Fruit fly (Drosophila melanogaster) whole organism, pupa: ENCODE data around the gene CG8301.

Experiments
- CG10348 ChIP-seq: fragments of 200-800 bp; sonication (Bioruptor generic); IDR thresholded peaks from 2 replicates; pipeline ENCODE4 v1.3.6; 2022; ENCODE audit warnings: missing biosample characterization, missing genetic modification characterization
- CG12605 ChIP-seq: fragments of 200-800 bp; sonication (Bioruptor generic); IDR thresholded peaks from 2 replicates; pipeline ENCODE4 v1.3.6; 2022; ENCODE audit warnings: missing biosample characterization, missing genetic modification characterization
- CG13204 ChIP-seq: fragments of 200-800 bp; sonication (Bioruptor generic); optimal IDR thresholded peaks from 2 replicates; lab custom pipeline; 2018; ENCODE audit warnings: missing biosample characterization, mild to moderate bottlenecking, missing genetic modification characterization, moderate library complexity
- CG14655 ChIP-seq: fragments of 200-800 bp; sonication (Bioruptor generic); optimal IDR thresholded peaks from 3 replicates; lab custom pipeline; 2017; ENCODE audit warnings: mild to moderate bottlenecking, missing biosample characterization, missing genetic modification reagents, missing genetic modification characterization
- CG15710 ChIP-seq: fragments of 200-800 bp; sonication (Bioruptor generic); optimal IDR thresholded peaks from 2 replicates; lab custom pipeline; 2018; ENCODE audit warnings: missing biosample characterization, mild to moderate bottlenecking, missing genetic modification characterization, moderate library complexity
- CG17806 ChIP-seq: fragments of 200-800 bp; sonication (Bioruptor generic); optimal IDR thresholded peaks from 2 replicates; lab custom pipeline; 2018; ENCODE audit warnings: missing biosample characterization, mild to moderate bottlenecking, missing genetic modification characterization, moderate library complexity
- CG32121 ChIP-seq: fragments of 200-800 bp; sonication (Bioruptor generic); IDR thresholded peaks from 2 replicates; pipeline ENCODE4 v1.3.6; 2022; ENCODE audit warnings: missing biosample characterization, missing genetic modification characterization
- CG34367 ChIP-seq: fragments of 200-800 bp; sonication (Bioruptor generic); optimal IDR thresholded peaks from 2 replicates; lab custom pipeline; 2018; ENCODE audit warnings: missing biosample characterization, mild to moderate bottlenecking, missing genetic modification characterization
- CG4496 ChIP-seq: fragments of 200-800 bp; sonication (Bioruptor generic); IDR thresholded peaks from 3 replicates; pipeline ENCODE4 v1.3.6; 2022; ENCODE audit warnings: missing biosample characterization, missing genetic modification characterization
- CG8159 ChIP-seq: fragments of 200-800 bp; sonication (Bioruptor generic); optimal IDR thresholded peaks from 3 replicates; lab custom pipeline; 2018; ENCODE audit warnings: missing biosample characterization, mild to moderate bottlenecking, missing genetic modification characterization, moderate library complexity
- CG8301 ChIP-seq: fragments of 200-800 bp; sonication (Bioruptor generic); optimal IDR thresholded peaks from 2 replicates; lab custom pipeline; 2018; ENCODE audit warnings: missing biosample characterization, mild to moderate bottlenecking, missing genetic modification characterization
- CG9948 ChIP-seq: fragments of 200-800 bp; sonication (Bioruptor generic); optimal IDR thresholded peaks from 2 replicates; lab custom pipeline; 2018; ENCODE audit warnings: missing biosample characterization, mild to moderate bottlenecking, missing genetic modification characterization, moderate library complexity
- D1 ChIP-seq: fragments of 200-800 bp; sonication (Bioruptor generic); optimal IDR thresholded peaks from 2 replicates; lab custom pipeline; 2018; ENCODE audit warnings: missing biosample characterization, mild to moderate bottlenecking, missing genetic modification characterization, moderate library complexity
- EcR ChIP-seq: fragments of 200-800 bp; sonication (Bioruptor generic); optimal IDR thresholded peaks from 3 replicates; lab custom pipeline; 2019; ENCODE audit warnings: missing biosample characterization, missing genetic modification characterization, mild to moderate bottlenecking, moderate library complexity, missing genetic modification reagents
- Ets98B ChIP-seq: fragments of 200-800 bp; sonication (Bioruptor generic); IDR thresholded peaks from 2 replicates; pipeline ENCODE4 v1.3.6; 2022; ENCODE audit warnings: missing biosample characterization, missing genetic modification characterization
- Pif1A ChIP-seq: fragments of 200-800 bp; sonication (Bioruptor generic); optimal IDR thresholded peaks from 3 replicates; lab custom pipeline; 2016; ENCODE audit warnings: missing biosample characterization, missing genetic modification characterization
- Pif1B ChIP-seq: fragments of 200-800 bp; sonication (Bioruptor generic); optimal IDR thresholded peaks from 3 replicates; lab custom pipeline; 2016; ENCODE audit warnings: missing biosample characterization, missing genetic modification characterization
- Snoo ChIP-seq: fragments of 200-800 bp; sonication (Bioruptor generic); optimal IDR thresholded peaks from 3 replicates; lab custom pipeline; 2017; ENCODE audit warnings: missing biosample characterization, mild to moderate bottlenecking, missing genetic modification characterization, inconsistent platforms
- fd96Ca ChIP-seq: fragments of 200-800 bp; sonication (Bioruptor generic); IDR thresholded peaks from 3 replicates; pipeline ENCODE4 v1.3.6; 2022; ENCODE audit warnings: missing biosample characterization, missing genetic modification characterization
- gl ChIP-seq: fragments of 200-800 bp; sonication (Bioruptor generic); optimal IDR thresholded peaks from 2 replicates; lab custom pipeline; 2018; ENCODE audit warnings: missing biosample characterization, mild to moderate bottlenecking, missing genetic modification characterization
- rn ChIP-seq: fragments of 200-800 bp; sonication (Bioruptor generic); IDR thresholded peaks from 2 replicates; pipeline ENCODE4 v1.3.6; 2022; ENCODE audit warnings: missing biosample characterization, missing genetic modification characterization

Gene CG8301

DNA sequence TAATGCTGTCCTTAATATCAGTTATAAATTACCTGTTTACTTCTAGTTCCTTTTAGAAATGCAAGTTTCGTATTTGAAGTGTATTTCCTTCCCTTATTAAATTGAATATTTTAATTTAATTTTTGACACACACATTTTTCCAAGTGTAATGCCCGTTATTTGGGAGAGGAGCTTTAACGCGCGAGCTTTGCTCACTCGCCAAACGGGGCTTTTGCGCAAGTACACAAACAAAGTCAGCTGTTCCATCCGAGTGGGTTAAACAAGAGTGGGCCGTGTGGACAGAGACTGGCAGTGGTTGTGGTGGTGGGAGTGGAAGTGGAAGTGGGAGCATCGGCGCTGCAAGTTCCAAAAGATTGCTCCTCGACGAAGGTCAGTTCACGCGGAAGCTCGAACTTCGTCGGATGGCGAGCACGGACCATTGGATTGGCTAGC is at the start of gene CG8301:
CG8301 (plus strand) TSS at position 218 of the 432 bp plus-strand sequence.
- TF ChIP-seq CG34367 (tag; lab: Kevin White, UChicago) (no peak), D1 (tag; lab: Kevin White, UChicago) (no peak), CG8159 (peak; percentile 10), CG17806 (tag; lab: Kevin White, UChicago) (peak; percentile 26), CG14655 (no peak), CG13204 (GFP tag; lab: Kevin White, UChicago) (no peak), CG15710 (tag; lab: Kevin White, UChicago) (no peak), CG4496 (peak; percentile 24; the same call in 1 of the 3 replicates), CG9948 (no peak), EcR (no peak), CG32121 (GFP tag; lab: Robert Waterston, UW) (peak; percentile 55; the same call in 1 of the 2 replicates), CG8301 (tag; lab: Kevin White, UChicago) (peak; percentile 75), gl (no peak), rn (GFP tag; lab: Robert Waterston, UW) (no peak), Pif1A (GFP tag; lab: Kevin White, UChicago) (no peak), CG10348 (GFP tag; lab: Robert Waterston, UW) (no peak), Pif1B (GFP tag; lab: Kevin White, UChicago) (peak; percentile 26), fd96Ca (GFP tag; lab: Robert Waterston, UW) (0 out of 3 replicates have a peak, but pooled peaks have one; percentile 26), Snoo (tag; lab: Kevin White, UChicago) (peak; percentile 8), Ets98B (GFP tag; lab: Robert Waterston, UW) (peak; percentile 63; the same call in 1 of the 2 replicates), CG12605 (GFP tag; lab: Robert Waterston, UW) (peak; percentile 53; the same call in 1 of the 2 replicates)
- TF ChIP-seq, all 21 proteins: peak for 10

DNA sequence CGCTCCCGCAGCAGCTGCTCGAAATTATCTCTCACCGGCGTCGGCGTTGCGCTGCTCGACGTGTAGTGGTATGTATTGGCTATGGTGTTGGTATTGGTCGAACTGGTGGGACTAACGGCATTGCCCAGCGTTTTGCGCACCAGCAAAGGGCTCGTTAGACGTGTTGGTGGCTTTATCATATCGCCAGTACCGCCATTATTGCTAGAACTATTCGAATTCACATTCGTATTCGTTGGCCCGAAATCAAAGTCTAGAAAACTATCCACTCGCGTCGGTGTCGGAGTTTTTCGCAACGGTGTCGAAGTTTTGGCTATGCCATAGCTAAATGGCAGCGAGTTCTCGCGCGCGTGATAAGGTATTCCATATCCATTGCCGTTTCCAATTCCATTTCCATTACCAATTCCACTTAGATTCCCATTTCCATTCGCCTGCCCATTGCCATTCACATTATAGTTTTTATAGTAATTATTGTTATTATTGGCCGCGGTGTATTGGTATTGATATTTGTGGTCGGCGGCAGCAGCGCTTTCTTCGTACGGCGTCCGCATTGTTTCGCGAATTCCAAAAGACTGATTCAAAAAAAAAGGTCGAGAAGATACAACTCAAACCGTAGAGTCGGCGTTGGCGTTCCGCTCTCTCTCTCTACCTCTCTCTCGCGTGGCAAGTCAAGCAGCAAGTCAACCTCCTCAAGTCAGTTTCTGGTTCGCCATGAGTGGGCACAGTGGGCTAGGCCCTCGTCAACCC is 48.5 kb upstream of the CG8301 start, which contains the start of gene by:
by (minus strand) TSS at position 575 of the 744 bp plus-strand sequence.
- no peak for TF ChIP-seq Pif1A (GFP tag; lab: Kevin White, UChicago)
- TF ChIP-seq fd96Ca (GFP tag; lab: Robert Waterston, UW), result no peak
- TF ChIP-seq gl, result no peak
- no peak for TF ChIP-seq CG34367 (tag; lab: Kevin White, UChicago)
- no peak for TF ChIP-seq CG9948
- no peak for TF ChIP-seq rn (GFP tag; lab: Robert Waterston, UW)
- TF ChIP-seq CG8159, result no peak
- no peak for TF ChIP-seq CG17806 (tag; lab: Kevin White, UChicago)
- no peak for TF ChIP-seq CG8301 (tag; lab: Kevin White, UChicago)
- no peak for TF ChIP-seq CG14655
- no peak for TF ChIP-seq CG13204 (GFP tag; lab: Kevin White, UChicago)
- TF ChIP-seq Ets98B (GFP tag; lab: Robert Waterston, UW), result no peak; the same call in 1 of the 2 replicates
- no peak for TF ChIP-seq CG32121 (GFP tag; lab: Robert Waterston, UW)
- no peak for TF ChIP-seq Snoo (tag; lab: Kevin White, UChicago)
- TF ChIP-seq D1 (tag; lab: Kevin White, UChicago), result no peak
- no peak; the same call in 1 of the 2 replicates for TF ChIP-seq CG12605 (GFP tag; lab: Robert Waterston, UW)
- TF ChIP-seq CG15710 (tag; lab: Kevin White, UChicago), result no peak
- TF ChIP-seq, all 21 proteins: peak for 0

DNA sequence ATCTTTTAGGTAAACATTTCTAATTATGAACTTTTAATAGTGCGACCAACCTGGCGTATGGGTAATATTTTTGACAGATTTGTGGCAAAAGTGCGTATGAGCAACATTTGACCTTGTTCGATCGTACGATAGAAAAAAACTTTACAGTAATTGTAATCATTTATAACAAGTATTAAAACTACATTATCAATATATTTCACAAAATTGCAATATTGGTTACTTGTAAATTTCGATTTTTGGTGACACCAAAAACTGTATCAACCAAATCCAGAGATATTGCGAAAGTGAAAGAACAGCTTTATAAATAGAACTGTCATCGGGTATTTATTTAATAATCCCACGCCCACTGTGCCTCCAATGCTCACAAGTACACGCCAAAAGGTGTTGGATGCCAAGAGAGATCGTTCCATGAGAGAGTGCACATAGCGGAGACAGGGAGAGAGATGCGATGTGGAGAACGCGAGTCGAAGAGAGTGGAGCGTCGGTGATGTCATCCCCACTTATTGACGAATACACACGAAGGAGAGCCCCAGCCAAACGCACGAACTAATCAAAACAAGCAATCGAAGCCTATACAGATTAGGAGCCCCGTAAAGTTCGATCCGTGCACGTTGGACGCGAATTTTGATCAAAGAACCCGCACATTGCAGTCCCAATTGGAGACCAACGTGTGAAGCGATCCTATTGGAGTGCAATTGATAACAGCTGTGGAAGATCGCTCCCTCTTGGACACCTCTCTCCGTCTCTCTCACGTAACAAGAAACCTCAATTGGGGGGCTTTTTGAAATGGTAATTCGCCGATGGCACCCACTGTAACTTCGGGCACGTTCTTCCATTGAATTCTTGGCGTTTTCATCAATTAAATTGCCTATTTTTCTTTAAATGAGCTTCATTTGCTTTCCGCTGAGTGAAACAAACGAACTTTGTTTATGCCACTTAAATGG is 47.7 kb upstream of the CG8301 start:
- peak; percentile 90; the same call in 2 of the 3 replicates for TF ChIP-seq CG4496
- TF ChIP-seq EcR, result peak; percentile 48
- TF ChIP-seq rn (GFP tag; lab: Robert Waterston, UW), result peak; percentile 66
- peak; percentile 96 for TF ChIP-seq CG9948
- TF ChIP-seq Pif1A (GFP tag; lab: Kevin White, UChicago), result peak; percentile 98
- TF ChIP-seq CG12605 (GFP tag; lab: Robert Waterston, UW), result peak; percentile 44; the same call in 1 of the 2 replicates
- peak; percentile 98 for TF ChIP-seq CG8301 (tag; lab: Kevin White, UChicago)
- TF ChIP-seq fd96Ca (GFP tag; lab: Robert Waterston, UW), result peak; percentile 93
- peak; percentile 95 for TF ChIP-seq D1 (tag; lab: Kevin White, UChicago)
- TF ChIP-seq CG32121 (GFP tag; lab: Robert Waterston, UW), result peak; percentile 91
- TF ChIP-seq Snoo (tag; lab: Kevin White, UChicago), result peak; percentile 98
- TF ChIP-seq Pif1B (GFP tag; lab: Kevin White, UChicago), result peak; percentile 97
- TF ChIP-seq CG10348 (GFP tag; lab: Robert Waterston, UW), result peak; percentile 75
- TF ChIP-seq CG8159, result peak; percentile 97
- TF ChIP-seq Ets98B (GFP tag; lab: Robert Waterston, UW), result peak; percentile 77; the same call in 1 of the 2 replicates
- peak; percentile 92 for TF ChIP-seq CG34367 (tag; lab: Kevin White, UChicago)
- TF ChIP-seq CG14655, result peak; percentile 99
- peak; percentile 85 for TF ChIP-seq gl
- peak; percentile 89 for TF ChIP-seq CG13204 (GFP tag; lab: Kevin White, UChicago)
- peak; percentile 91 for TF ChIP-seq CG17806 (tag; lab: Kevin White, UChicago)
- TF ChIP-seq CG15710 (tag; lab: Kevin White, UChicago), result peak; percentile 94

DNA sequence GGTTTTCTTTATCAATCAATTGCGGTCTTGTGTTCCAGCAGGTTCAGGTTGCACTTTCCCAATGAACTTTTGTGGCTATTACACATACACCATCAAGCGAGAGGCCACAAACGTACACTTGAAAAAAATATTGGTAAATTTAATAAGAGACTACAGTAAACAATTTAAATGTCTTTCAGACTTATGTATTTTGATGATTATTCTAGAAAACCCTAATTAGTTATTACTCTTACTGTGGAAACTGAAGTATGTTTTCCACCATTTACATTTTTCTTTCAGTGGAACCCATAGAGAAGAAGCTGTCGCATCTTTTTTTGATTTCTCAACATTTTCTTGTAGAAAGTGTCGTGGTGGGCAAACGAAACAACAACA is 47.0 kb upstream of the CG8301 start:
- peak; percentile 90 for TF ChIP-seq CG17806 (tag; lab: Kevin White, UChicago)
- TF ChIP-seq fd96Ca (GFP tag; lab: Robert Waterston, UW), result peak; percentile 51; the same call in 1 of the 3 replicates
- peak; percentile 83 for TF ChIP-seq CG12605 (GFP tag; lab: Robert Waterston, UW)
- peak; percentile 87 for TF ChIP-seq Pif1A (GFP tag; lab: Kevin White, UChicago)
- TF ChIP-seq CG13204 (GFP tag; lab: Kevin White, UChicago), result peak; percentile 22
- peak; percentile 91 for TF ChIP-seq CG9948
- peak; percentile 93 for TF ChIP-seq CG14655
- peak; percentile 94 for TF ChIP-seq CG8301 (tag; lab: Kevin White, UChicago)
- TF ChIP-seq Snoo (tag; lab: Kevin White, UChicago), result peak; percentile 79
- peak; percentile 85 for TF ChIP-seq D1 (tag; lab: Kevin White, UChicago)
- peak; percentile 75 for TF ChIP-seq Pif1B (GFP tag; lab: Kevin White, UChicago)
- TF ChIP-seq CG15710 (tag; lab: Kevin White, UChicago), result peak; percentile 85
- TF ChIP-seq CG8159, result peak; percentile 90
- TF ChIP-seq gl, result peak; percentile 45
- TF ChIP-seq CG32121 (GFP tag; lab: Robert Waterston, UW), result peak; percentile 91
- TF ChIP-seq CG10348 (GFP tag; lab: Robert Waterston, UW), result peak; percentile 44; the same call in 1 of the 2 replicates
- TF ChIP-seq Ets98B (GFP tag; lab: Robert Waterston, UW), result peak; percentile 93
- peak; percentile 86 for TF ChIP-seq CG34367 (tag; lab: Kevin White, UChicago)
- peak; percentile 82 for TF ChIP-seq rn (GFP tag; lab: Robert Waterston, UW)
- TF ChIP-seq EcR, result no peak
- TF ChIP-seq CG4496, result peak; percentile 96
- TF ChIP-seq, all 21 proteins: peak for 20
